Fruit fly (Drosophila melanogaster) Kc167 (cell line): Measurements from ENCODE around the gene CG31415.

Experiments
- Myc ChIP-seq: fragments of >200 bp; optimal IDR thresholded peaks from 2 replicates; lab custom pipeline; 2017; ENCODE audit warnings: missing external identifiers
- Sin3A ChIP-seq: fragments of >200 bp; optimal IDR thresholded peaks from 2 replicates; lab custom pipeline; 2018; ENCODE audit warnings: missing external identifiers
- h ChIP-seq: fragments of >200 bp; optimal IDR thresholded peaks from 3 replicates; lab custom pipeline; 2018; ENCODE audit warnings: missing external identifiers
- insv ChIP-seq: fragments of >200 bp; optimal IDR thresholded peaks from 3 replicates; lab custom pipeline; 2018; ENCODE audit warnings: missing external identifiers
- psq ChIP-seq: fragments of >200 bp; optimal IDR thresholded peaks from 2 replicates; lab custom pipeline; 2017; ENCODE audit warnings: missing external identifiers
- ttk ChIP-seq: sonication (Bioruptor generic); optimal IDR thresholded peaks from 2 replicates; lab custom pipeline; 2017; ENCODE audit warnings: missing external identifiers

Gene CG31415

dm6 chr3R:9774821-9775220, 31.5 kb downstream of the CG31415 start, which contains the start of gene topi:
Gene topi, plus strand, starts transcription at chr3R:9775121.
- TF ChIP-seq insv (lab: Kevin White, UChicago), result no peak
- TF ChIP-seq h (lab: Kevin White, UChicago), result no peak
- no peak for TF ChIP-seq Myc (lab: Kevin White, UChicago)
- no peak for TF ChIP-seq ttk (lab: Kevin White, UChicago)
- no peak for TF ChIP-seq Sin3A (lab: Kevin White, UChicago)
- TF ChIP-seq psq (lab: Kevin White, UChicago), result no peak

- TF ChIP-seq psq (lab: Kevin White, UChicago) (no peak), insv (lab: Kevin White, UChicago) (no peak), h (lab: Kevin White, UChicago) (no peak), ttk (lab: Kevin White, UChicago) (no peak), Sin3A (lab: Kevin White, UChicago) (no peak), Myc (lab: Kevin White, UChicago) (no peak)
Observed at dm6 chr3R:9777941-9778360, 34.6 kb downstream of the CG31415 start, which contains the start of gene RpS29. Gene RpS29, plus strand, starts transcription at chr3R:9778042.

DNA sequence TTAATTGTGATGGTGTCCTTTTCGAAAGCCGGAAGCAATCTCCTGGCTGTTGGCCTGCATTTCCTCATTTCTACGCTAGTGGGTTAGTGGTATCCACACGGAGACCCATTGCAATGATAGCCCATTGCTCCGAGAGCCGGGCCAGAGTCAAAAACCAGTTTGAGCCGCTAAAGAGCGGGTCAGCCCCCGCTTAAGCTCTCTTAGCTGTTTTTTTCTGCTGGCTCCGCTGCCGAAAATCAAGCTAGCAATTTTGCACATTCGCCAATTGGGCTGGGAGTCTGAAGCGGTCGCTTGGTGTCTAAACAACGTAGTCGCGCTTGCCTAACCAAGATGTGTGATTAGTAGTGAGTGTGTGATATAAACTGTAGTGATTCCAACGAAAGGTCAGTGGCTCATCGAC, 36.4 kb downstream of the CG31415 start, which contains the start of gene CG12947:
TSS of gene CG12947 (plus strand) at position 301 of the 400 bp plus-strand sequence.
- TF ChIP-seq Myc (lab: Kevin White, UChicago) (no peak), insv (lab: Kevin White, UChicago) (no peak)

DNA sequence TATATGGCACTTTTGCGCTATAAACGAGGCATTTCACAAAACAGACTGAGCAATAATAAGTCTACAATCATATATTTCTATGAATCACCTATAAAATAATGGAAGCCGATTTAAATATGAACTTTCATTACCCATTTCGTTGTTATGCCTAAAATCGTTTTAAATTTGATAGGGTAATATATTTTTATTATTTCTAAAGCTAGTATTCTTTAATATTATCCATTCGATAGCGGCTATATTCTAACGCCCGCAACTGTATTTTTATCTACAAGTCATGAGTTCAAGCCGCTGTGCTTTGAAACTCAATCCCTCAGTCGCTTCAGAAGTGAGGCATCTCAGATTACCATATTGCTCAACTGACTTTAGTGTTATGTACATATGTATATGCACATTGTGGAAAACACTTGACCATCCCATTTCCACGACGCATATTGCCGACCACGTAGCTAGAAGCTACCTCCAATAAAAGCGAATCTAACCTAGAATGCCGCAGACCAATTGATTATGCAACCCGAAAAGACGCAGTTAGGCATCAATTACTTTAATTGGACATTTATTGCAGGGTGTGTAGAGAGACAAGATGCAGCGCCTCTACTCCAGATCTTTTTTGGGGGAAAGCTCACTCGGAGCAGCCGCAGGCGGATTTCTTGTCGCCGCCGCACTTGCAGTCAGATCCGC, 40.1 kb downstream of the CG31415 start:
- no peak for TF ChIP-seq psq (lab: Kevin White, UChicago)
- TF ChIP-seq Myc (lab: Kevin White, UChicago), result no peak
- no peak for TF ChIP-seq h (lab: Kevin White, UChicago)
- TF ChIP-seq Sin3A (lab: Kevin White, UChicago), result no peak
- no peak for TF ChIP-seq insv (lab: Kevin White, UChicago)
- no peak for TF ChIP-seq ttk (lab: Kevin White, UChicago)

- no peak for TF ChIP-seq psq (lab: Kevin White, UChicago)
- no peak for TF ChIP-seq h (lab: Kevin White, UChicago)
- TF ChIP-seq Myc (lab: Kevin White, UChicago), result no peak
- no peak for TF ChIP-seq Sin3A (lab: Kevin White, UChicago)
- no peak for TF ChIP-seq insv (lab: Kevin White, UChicago)
- no peak for TF ChIP-seq ttk (lab: Kevin White, UChicago)
Observed at dm6 chr3R:9784341-9785062, 41.2 kb downstream of the CG31415 start, which contains the start of the genes MtnA and CG8500. Gene MtnA, minus strand, starts transcription at chr3R:9784370. Gene CG8500, plus strand, starts transcription at chr3R:9784653.

- TF ChIP-seq Myc (lab: Kevin White, UChicago) (no peak), h (lab: Kevin White, UChicago) (no peak), Sin3A (lab: Kevin White, UChicago) (no peak), ttk (lab: Kevin White, UChicago) (no peak), psq (lab: Kevin White, UChicago) (no peak), insv (lab: Kevin White, UChicago) (no peak)
Observed at dm6 chr3R:9791177-9791806, 48.0 kb downstream of the CG31415 start, which contains the start of the genes CG12945 and CG8507. Gene CG12945, minus strand, starts transcription at chr3R:9791221. Gene CG8507, plus strand, starts transcription at chr3R:9791483.

dm6 chr3R:9793018-9793417, 49.7 kb downstream of the CG31415 start, which contains the start of gene CG8516:
Gene CG8516, plus strand, starts transcription at chr3R:9793295.
- no peak for TF ChIP-seq insv (lab: Kevin White, UChicago)
- TF ChIP-seq h (lab: Kevin White, UChicago), result no peak
- no peak for TF ChIP-seq ttk (lab: Kevin White, UChicago)
- TF ChIP-seq Myc (lab: Kevin White, UChicago), result no peak
- no peak for TF ChIP-seq psq (lab: Kevin White, UChicago)
- TF ChIP-seq Sin3A (lab: Kevin White, UChicago), result no peak
